Worm (Caenorhabditis elegans) whole organism, mixed stage, embryonic: ENCODE results near the gene figl-1.

Experiments
- blmp-1 ChIP-seq: fragments of 150-350 bp; optimal IDR thresholded peaks from 2 replicates; lab custom pipeline; 2014; ENCODE audit warnings: missing biosample characterization, missing genetic modification characterization
- ceh-43 ChIP-seq: fragments of 200-800 bp; sonication (Bioruptor generic); optimal IDR thresholded peaks from 2 replicates; lab custom pipeline; 2018; ENCODE audit warnings: mild to moderate bottlenecking, missing genetic modification characterization, moderate library complexity, missing compliant biosample characterization
- ces-1 ChIP-seq: fragments of 150-350 bp; optimal IDR thresholded peaks from 2 replicates; lab custom pipeline; 2014; ENCODE audit warnings: missing biosample characterization, missing genetic modification reagents, missing genetic modification characterization
- elt-3 ChIP-seq: fragments of 150-350 bp; optimal IDR thresholded peaks from 2 replicates; lab custom pipeline; 2014; ENCODE audit warnings: missing biosample characterization, missing genetic modification characterization
- ham-2 ChIP-seq: fragments of 200-800 bp; sonication (Bioruptor generic); optimal IDR thresholded peaks from 2 replicates; lab custom pipeline; 2018; ENCODE audit warnings: mild to moderate bottlenecking, missing genetic modification characterization, missing compliant biosample characterization
- mab-5 ChIP-seq: fragments of 150-350 bp; optimal IDR thresholded peaks from 2 replicates; lab custom pipeline; 2014; ENCODE audit warnings: missing biosample characterization, missing genetic modification characterization
- nhr-76 ChIP-seq: sonication (generic microtip); optimal IDR thresholded peaks from 2 replicates; lab custom pipeline; 2017; ENCODE audit warnings: missing biosample characterization, missing genetic modification characterization
- pha-4 ChIP-seq: fragments of 150-350 bp; optimal IDR thresholded peaks from 2 replicates; lab custom pipeline; 2018; ENCODE audit warnings: missing biosample characterization, missing genetic modification reagents, missing genetic modification characterization
- sem-2 ChIP-seq: fragments of 200-800 bp; sonication (Bioruptor generic); optimal IDR thresholded peaks from 2 replicates; lab custom pipeline; 2018; ENCODE audit warnings: mild to moderate bottlenecking, missing genetic modification characterization, missing compliant biosample characterization
- sptf-1 ChIP-seq: sonication (generic microtip); optimal IDR thresholded peaks from 2 replicates; lab custom pipeline; 2017; ENCODE audit warnings: mild to moderate bottlenecking, missing genetic modification characterization, moderate library complexity, missing compliant biosample characterization
- unc-39 ChIP-seq: fragments of 150-350 bp; optimal IDR thresholded peaks from 2 replicates; lab custom pipeline; 2014; ENCODE audit warnings: missing biosample characterization, missing genetic modification characterization
- ztf-11 ChIP-seq: fragments of 150-350 bp; optimal IDR thresholded peaks from 2 replicates; lab custom pipeline; 2014; ENCODE audit warnings: missing biosample characterization, missing genetic modification characterization

- TF ChIP-seq blmp-1 (tag; lab: Kevin White, UChicago): no peak
- no peak for TF ChIP-seq unc-39 (tag; lab: Kevin White, UChicago)
- TF ChIP-seq sem-2 (GFP tag; lab: Kevin White, UChicago): no peak
- no peak for TF ChIP-seq pha-4
- no peak for TF ChIP-seq ces-1
- no peak for TF ChIP-seq ham-2 (GFP tag; lab: Kevin White, UChicago)
- TF ChIP-seq elt-3 (tag; lab: Kevin White, UChicago): no peak
- TF ChIP-seq ztf-11: no peak
- TF ChIP-seq nhr-76 (tag; lab: Kevin White, UChicago): no peak
- no peak for TF ChIP-seq mab-5 (tag; lab: Kevin White, UChicago)
- TF ChIP-seq sptf-1 (tag; lab: Kevin White, UChicago): no peak
- TF ChIP-seq ceh-43: no peak
Measured at ce11 chrV:4330820-4331219, 15.0 kb downstream of the figl-1 start.
